Fruit fly (Drosophila melanogaster) whole organism, prepupa: ENCODE data around the gene CSN1b.
A peak's percentile ranks its signal among the peaks of the same experiment; 100 is the strongest.

Experiments used
- CG10669 ChIP-seq: fragments of 200-800 bp; sonication (Bioruptor generic); optimal IDR thresholded peaks from 3 replicates; lab custom pipeline; 2018; ENCODE audit warnings: missing biosample characterization, mild to moderate bottlenecking, missing genetic modification characterization, moderate library complexity
- CG4318 ChIP-seq: fragments of 200-800 bp; sonication (Bioruptor generic); optimal IDR thresholded peaks from 3 replicates; lab custom pipeline; 2017; ENCODE audit warnings: missing biosample characterization, mild to moderate bottlenecking, missing genetic modification characterization
- CG6808 ChIP-seq: fragments of 200-800 bp; sonication (Bioruptor generic); optimal IDR thresholded peaks from 3 replicates; lab custom pipeline; 2017; ENCODE audit warnings: missing biosample characterization, missing genetic modification characterization, mild to moderate bottlenecking, moderate library complexity, missing genetic modification reagents
- CG6854 ChIP-seq: fragments of 200-800 bp; sonication (Bioruptor generic); optimal IDR thresholded peaks from 2 replicates; lab custom pipeline; 2017; ENCODE audit warnings: missing biosample characterization, mild to moderate bottlenecking, missing genetic modification characterization
- CG7368 ChIP-seq: fragments of 200-800 bp; sonication (Bioruptor generic); optimal IDR thresholded peaks from 3 replicates; lab custom pipeline; 2016; ENCODE audit warnings: missing biosample characterization, missing genetic modification characterization
- Eip75B ChIP-seq: fragments of 200-800 bp; sonication (Bioruptor generic); optimal IDR thresholded peaks from 3 replicates; lab custom pipeline; 2016; ENCODE audit warnings: missing biosample characterization, missing genetic modification characterization
- Eip93F ChIP-seq: fragments of 200-800 bp; sonication (Bioruptor generic); optimal IDR thresholded peaks from 2 replicates; lab custom pipeline; 2016; ENCODE audit warnings: missing biosample characterization, mild to moderate bottlenecking, missing genetic modification characterization
- Gug ChIP-seq: fragments of 200-800 bp; sonication (Bioruptor generic); IDR thresholded peaks from 2 replicates; pipeline ENCODE4 v1.3.6; 2022; ENCODE audit warnings: missing biosample characterization, missing genetic modification characterization
- Smox ChIP-seq: fragments of 200-800 bp; sonication (Bioruptor generic); optimal IDR thresholded peaks from 3 replicates; lab custom pipeline; 2016; ENCODE audit warnings: missing biosample characterization, missing genetic modification characterization
- cyc ChIP-seq: fragments of 200-800 bp; sonication (Bioruptor generic); optimal IDR thresholded peaks from 3 replicates; lab custom pipeline; 2016; ENCODE audit warnings: missing biosample characterization, missing genetic modification characterization
- net ChIP-seq: fragments of 200-800 bp; sonication (Bioruptor generic); optimal IDR thresholded peaks from 3 replicates; lab custom pipeline; 2016; ENCODE audit warnings: missing biosample characterization, missing genetic modification characterization
- spab ChIP-seq: fragments of 200-800 bp; sonication (Bioruptor generic); optimal IDR thresholded peaks from 2 replicates; lab custom pipeline; 2017; ENCODE audit warnings: missing biosample characterization, mild to moderate bottlenecking, missing genetic modification characterization, missing genetic modification reagents

DNA sequence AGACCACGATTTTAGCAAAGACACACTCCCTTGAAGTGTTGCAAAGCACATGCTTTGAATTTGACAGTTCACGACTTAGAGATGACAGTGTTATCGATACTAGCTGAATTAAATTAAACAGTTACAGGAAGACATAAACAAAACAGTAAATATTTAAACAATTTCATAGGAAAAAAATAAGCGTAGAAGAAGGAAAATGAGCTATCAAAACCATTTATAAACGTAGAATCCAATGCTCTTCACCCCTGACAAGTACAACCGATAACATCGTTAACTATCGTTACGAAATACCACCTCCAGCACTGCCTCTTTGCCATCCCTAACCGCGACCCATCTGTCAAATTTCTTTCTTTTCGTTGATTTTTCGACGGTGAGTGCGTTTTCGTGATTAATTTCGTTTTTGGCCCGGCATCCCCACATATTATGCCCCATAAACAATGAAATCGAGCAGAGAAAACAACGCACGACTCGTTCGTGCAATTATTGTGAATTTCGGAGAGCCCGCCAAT is 5.9 kb downstream of the CSN1b start, which contains the start of gene RpL26:
- TF ChIP-seq net (GFP tag; lab: Kevin White, UChicago) (no peak), CG6854 (GFP tag; lab: Kevin White, UChicago) (peak; percentile 80), CG10669 (no peak), CG6808 (GFP tag; lab: Kevin White, UChicago) (no peak), CG7368 (no peak), Smox (GFP tag; lab: Kevin White, UChicago) (no peak), Eip93F (no peak), spab (no peak), cyc (GFP tag; lab: Kevin White, UChicago) (peak; percentile 63), CG4318 (GFP tag; lab: Kevin White, UChicago) (no peak), Eip75B (GFP tag; lab: Kevin White, UChicago) (no peak), Gug (GFP tag; lab: Robert Waterston, UW) (0 out of 2 replicates have a peak, but pooled peaks have one; percentile 14)
